Worm (Caenorhabditis elegans): ENCODE data around the gene Y22D7AR.3.

DNA sequence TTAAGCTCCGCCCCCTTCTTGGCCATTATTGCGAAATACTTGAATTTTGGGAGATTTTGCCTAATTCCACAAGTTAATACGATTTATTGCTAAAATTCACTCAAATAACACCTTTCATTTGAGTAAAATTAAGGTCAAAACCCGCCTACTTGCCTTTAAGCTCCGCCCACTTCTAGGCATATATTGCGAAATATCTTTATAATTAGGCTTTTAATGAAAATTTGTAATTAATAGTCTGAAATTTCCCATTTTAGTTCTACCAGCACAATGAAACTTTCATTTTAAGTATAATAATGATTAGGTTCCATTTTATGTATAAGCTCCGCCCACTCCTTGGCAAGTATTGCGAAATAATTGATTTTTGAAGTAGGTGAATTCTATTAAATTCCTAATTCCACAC, 9.1 kb upstream of the Y22D7AR.3 start:
- no peak for TF ChIP-seq unc-62 (GFP tag; optimal IDR thresholded peaks at IDR 0.05)
- TF ChIP-seq tbx-8 (GFP tag; optimal IDR thresholded peaks at IDR 0.05) = no peak
- no peak for TF ChIP-seq blmp-1 (tag; optimal IDR thresholded peaks at IDR 0.05)
- no peak for TF ChIP-seq snpc-4 (tag; optimal IDR thresholded peaks at IDR 0.05)
- TF ChIP-seq ces-1 (GFP tag; optimal IDR thresholded peaks at IDR 0.05) = no peak
- no peak for TF ChIP-seq cnd-1 (tag; optimal IDR thresholded peaks at IDR 0.05)
- TF ChIP-seq lin-13 (tag; optimal IDR thresholded peaks at IDR 0.05) = no peak
- no peak for TF ChIP-seq unc-39 (tag; optimal IDR thresholded peaks at IDR 0.05)
- TF ChIP-seq nhr-12 (tag; optimal IDR thresholded peaks at IDR 0.05) = no peak
- TF ChIP-seq nhr-237 (tag; optimal IDR thresholded peaks at IDR 0.05) = no peak
- TF ChIP-seq lsy-2 (tag; optimal IDR thresholded peaks at IDR 0.05) = no peak

Measured in whole organism, mixed stage, embryonic.